Worm (Caenorhabditis elegans): Measurements from ENCODE around the gene fmo-4.

fmo-4 gene

DNA sequence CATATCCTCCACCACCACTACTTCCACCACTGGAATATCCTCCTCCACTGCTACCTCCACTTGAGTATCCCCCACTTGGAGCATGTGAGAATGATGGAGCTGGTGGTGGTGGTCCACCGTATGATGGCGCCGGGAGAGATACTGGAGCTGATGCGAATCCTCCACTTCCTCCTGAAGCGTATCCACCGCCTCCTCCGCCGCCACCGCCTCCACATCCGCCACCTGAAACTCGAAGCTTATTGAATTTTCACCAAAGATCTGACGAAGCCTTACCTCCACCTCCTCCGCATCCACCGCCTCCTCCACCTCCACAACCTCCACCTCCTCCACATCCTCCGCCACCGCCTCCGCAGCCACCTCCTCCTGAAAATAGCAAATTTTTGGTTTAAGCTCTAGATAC is 43.8 kb downstream of the fmo-4 start:
- TF ChIP-seq dao-5 (tag; optimal IDR thresholded peaks at IDR 0.05) (no peak), W03F9.2 (tag; optimal IDR thresholded peaks at IDR 0.05) (no peak), him-1 (tag; optimal IDR thresholded peaks at IDR 0.05) (no peak)

ce11 chrV:13559978-13560377 is 46.5 kb downstream of the fmo-4 start, which contains the start of gene C56A3.8:
Gene C56A3.8, plus strand, starts transcription at chrV:13560278.
- TF ChIP-seq dao-5 (tag; optimal IDR thresholded peaks at IDR 0.05): no peak
- TF ChIP-seq him-1 (tag; optimal IDR thresholded peaks at IDR 0.05): no peak
- no peak for TF ChIP-seq W03F9.2 (tag; optimal IDR thresholded peaks at IDR 0.05)

ce11 chrV:13556746-13557145 is 49.8 kb downstream of the fmo-4 start, which contains the start of gene cav-2:
Gene cav-2, plus strand, starts transcription at chrV:13557104.
- TF ChIP-seq him-1 (tag; optimal IDR thresholded peaks at IDR 0.05) (peak; percentile 64), dao-5 (tag; optimal IDR thresholded peaks at IDR 0.05) (no peak), W03F9.2 (tag; optimal IDR thresholded peaks at IDR 0.05) (peak; percentile 84)

DNA sequence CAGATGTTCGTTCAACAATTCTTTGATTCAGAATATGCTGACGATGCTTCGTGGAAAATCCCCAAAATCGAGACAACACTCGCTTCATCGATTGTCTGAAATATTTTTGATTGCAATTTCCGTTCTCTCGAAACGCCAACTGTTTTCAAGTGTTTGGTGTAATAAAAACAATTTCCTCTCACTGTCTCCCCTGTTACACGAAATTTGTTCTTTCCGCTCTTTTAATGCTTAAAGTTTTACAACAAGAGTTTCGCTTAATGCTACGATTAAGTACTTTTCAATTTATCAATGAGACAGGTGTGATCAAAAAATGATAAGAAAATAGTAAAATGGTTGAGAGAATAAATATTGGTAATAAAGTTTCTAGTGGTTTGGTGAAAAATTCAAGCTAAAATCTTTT is 50.2 kb downstream of the fmo-4 start, which contains the start of gene C56A3.6:
Gene C56A3.6, minus strand, starts transcription at position 101 of the 400 bp plus-strand sequence.
- TF ChIP-seq dao-5 (tag; optimal IDR thresholded peaks at IDR 0.05) (no peak), W03F9.2 (tag; optimal IDR thresholded peaks at IDR 0.05) (no peak), him-1 (tag; optimal IDR thresholded peaks at IDR 0.05) (no peak)
